Worm (Caenorhabditis elegans): ENCODE measurements around the gene ttr-11.

- TF ChIP-seq snpc-4 (tag; optimal IDR thresholded peaks at IDR 0.05) = no peak
- no peak for TF ChIP-seq lin-11 (tag; optimal IDR thresholded peaks at IDR 0.05)
- TF ChIP-seq elt-3 (tag; optimal IDR thresholded peaks at IDR 0.05) = no peak
- TF ChIP-seq ama-1 (optimal IDR thresholded peaks at IDR 0.05) = no peak
- no peak for TF ChIP-seq mab-5 (tag; optimal IDR thresholded peaks at IDR 0.05)
- TF ChIP-seq ztf-11 (tag; optimal IDR thresholded peaks at IDR 0.05) = no peak
- no peak for TF ChIP-seq lin-39 (tag; optimal IDR thresholded peaks at IDR 0.05)
- no peak for TF ChIP-seq blmp-1 (tag; optimal IDR thresholded peaks at IDR 0.05; ENCODE audit: insufficient read depth)
- TF ChIP-seq Y55F3AM.14 (GFP tag; optimal IDR thresholded peaks at IDR 0.05) = no peak
- TF ChIP-seq zag-1 (tag; optimal IDR thresholded peaks at IDR 0.05) = no peak
- no peak for TF ChIP-seq unc-39 (tag; optimal IDR thresholded peaks at IDR 0.05)
These were observed 44.8 kb upstream of the ttr-11 start, which contains the start of gene abf-4 for ce11 chrV:20558270-20558669.

All from whole organism, L2 larva.